Worm (Caenorhabditis elegans): ENCODE results near the gene F25B5.6.
A peak's percentile ranks its signal among the peaks of the same experiment; 100 is the strongest.

The F25B5.6 gene

DNA sequence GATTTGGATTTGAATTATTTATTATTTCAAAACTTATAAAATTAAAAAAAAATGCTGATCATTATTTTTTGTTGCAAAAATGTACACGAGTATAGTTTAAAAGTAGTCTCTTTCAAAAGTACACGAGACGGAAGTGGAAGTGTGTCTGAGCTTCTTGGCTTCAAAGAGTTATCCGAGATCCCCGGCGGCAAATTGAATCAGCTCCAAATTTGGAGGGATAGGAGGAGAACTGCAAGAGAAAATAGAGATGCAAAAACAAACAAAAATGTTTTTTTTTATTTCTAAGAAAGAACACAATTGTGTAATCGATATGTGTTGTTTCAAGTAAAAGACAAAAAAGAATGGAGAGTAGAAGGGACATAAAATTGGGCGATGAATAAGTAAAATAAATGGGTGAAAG lies 46.0 kb downstream of the F25B5.6 start:
- TF ChIP-seq snu-23 (GFP tag; optimal IDR thresholded peaks at IDR 0.05): no peak
- TF ChIP-seq alr-1 (tag; optimal IDR thresholded peaks at IDR 0.05; ENCODE audit: borderline replicate concordance): no peak
- peak; percentile 54 for TF ChIP-seq lin-14 (GFP tag; optimal IDR thresholded peaks at IDR 0.05)
- TF ChIP-seq zag-1 (tag; optimal IDR thresholded peaks at IDR 0.05): no peak
- no peak for TF ChIP-seq nhr-47 (tag; optimal IDR thresholded peaks at IDR 0.05)
- no peak for TF ChIP-seq blmp-1 (tag; optimal IDR thresholded peaks at IDR 0.05)

DNA sequence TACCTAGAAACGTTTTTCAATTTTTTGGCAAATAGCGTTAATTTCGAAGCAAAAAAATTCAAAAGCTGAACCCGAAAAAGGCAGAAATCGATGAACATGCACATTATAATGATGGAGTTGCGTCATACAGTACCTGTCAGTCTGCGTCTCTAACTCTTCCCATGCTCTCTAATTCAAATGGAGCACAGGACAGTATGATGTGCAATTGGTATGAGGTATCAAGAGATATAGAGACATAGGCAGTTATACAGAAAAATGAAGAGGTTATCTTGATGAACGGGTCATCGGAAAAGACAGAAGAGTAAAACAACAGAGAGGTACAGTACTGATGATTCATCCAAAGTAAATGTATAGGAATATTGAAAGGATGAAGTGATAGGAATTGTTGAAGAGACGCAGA lies 47.8 kb downstream of the F25B5.6 start:
- TF ChIP-seq nhr-237 (tag; optimal IDR thresholded peaks at IDR 0.05): no peak
- TF ChIP-seq ceh-82 (tag; optimal IDR thresholded peaks at IDR 0.05): no peak
- TF ChIP-seq efl-1 (optimal IDR thresholded peaks at IDR 0.05): no peak
- TF ChIP-seq efl-1 (GFP tag; optimal IDR thresholded peaks at IDR 0.05 in 1 of 2): peak in 1 of 2 experiments; percentile 87

DNA sequence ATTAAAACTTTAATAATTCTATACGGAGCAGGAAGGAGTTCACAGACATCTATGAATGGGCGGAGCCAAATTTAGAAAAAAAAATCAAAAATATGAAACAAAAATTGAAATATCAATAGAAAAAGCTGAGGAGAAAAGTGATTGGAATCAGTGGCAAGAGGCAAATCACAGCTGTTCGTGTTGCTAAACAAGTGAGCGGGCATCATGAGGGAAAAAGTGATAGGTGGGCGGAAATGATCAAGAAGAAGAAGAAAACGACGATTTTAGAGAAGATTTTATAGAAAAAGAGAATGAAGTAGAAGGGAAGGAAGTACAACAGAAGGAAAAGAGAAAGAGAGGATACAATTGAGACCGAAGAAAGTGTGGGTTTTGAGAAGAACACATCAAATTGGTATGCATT lies 49.9 kb downstream of the F25B5.6 start:
- peak; percentile 37 for TF ChIP-seq rnt-1 (tag; optimal IDR thresholded peaks at IDR 0.05)
- TF ChIP-seq sptf-1 (tag; optimal IDR thresholded peaks at IDR 0.05): no peak
- TF ChIP-seq ceh-88 (GFP tag; IDR thresholded peaks at IDR 0.05): no peak
- TF ChIP-seq C04F5.9 (tag; optimal IDR thresholded peaks at IDR 0.05): no peak
- TF ChIP-seq hlh-4 (tag; optimal IDR thresholded peaks at IDR 0.05): no peak
- TF ChIP-seq lin-14 (GFP tag; optimal IDR thresholded peaks at IDR 0.05): peak; percentile 74
- TF ChIP-seq nhr-47 (tag; optimal IDR thresholded peaks at IDR 0.05): no peak
- no peak for TF ChIP-seq ceh-8 (GFP tag; optimal IDR thresholded peaks at IDR 0.05)
- no peak for TF ChIP-seq lin-13 (GFP tag; optimal IDR thresholded peaks at IDR 0.05)
- TF ChIP-seq lsy-2 (tag; optimal IDR thresholded peaks at IDR 0.05): peak in 1 of 2 experiments; percentile 7
- no peak for TF ChIP-seq skn-1 (tag; optimal IDR thresholded peaks at IDR 0.05)
- TF ChIP-seq nhr-28 (tag; optimal IDR thresholded peaks at IDR 0.05): no peak
- peak; percentile 30 for TF ChIP-seq nhr-71 (tag; optimal IDR thresholded peaks at IDR 0.05)
- TF ChIP-seq tlp-1 (tag; optimal IDR thresholded peaks at IDR 0.05): no peak
- no peak for TF ChIP-seq lir-3 (tag; optimal IDR thresholded peaks at IDR 0.05; ENCODE audit: poor library complexity)
- TF ChIP-seq C16A3.4 (tag; optimal IDR thresholded peaks at IDR 0.05): no peak
- TF ChIP-seq nhr-77 (tag; optimal IDR thresholded peaks at IDR 0.05): no peak
- no peak for TF ChIP-seq fkh-8 (tag; optimal IDR thresholded peaks at IDR 0.05)
- peak; percentile 64 for TF ChIP-seq blmp-1 (tag; optimal IDR thresholded peaks at IDR 0.05)
- TF ChIP-seq unc-130 (tag; optimal IDR thresholded peaks at IDR 0.05): peak; percentile 27
- no peak for TF ChIP-seq Y116A8C.19 (tag; optimal IDR thresholded peaks at IDR 0.05; ENCODE audit: borderline replicate concordance)
- no peak for TF ChIP-seq unc-62 (GFP tag; optimal IDR thresholded peaks at IDR 0.05)
- TF ChIP-seq egl-27 (tag; optimal IDR thresholded peaks at IDR 0.05): no peak
- TF ChIP-seq elt-2 (tag; optimal IDR thresholded peaks at IDR 0.05): no peak
- TF ChIP-seq pag-3 (tag; optimal IDR thresholded peaks at IDR 0.05; ENCODE audit: borderline replicate concordance, insufficient read depth): no peak
- no peak for TF ChIP-seq jun-1 (tag; optimal IDR thresholded peaks at IDR 0.05)
- no peak for TF ChIP-seq dpl-1 (GFP tag; optimal IDR thresholded peaks at IDR 0.05)
- TF ChIP-seq lin-35 (GFP tag; optimal IDR thresholded peaks at IDR 0.05): no peak
- TF ChIP-seq alr-1 (tag; optimal IDR thresholded peaks at IDR 0.05; ENCODE audit: borderline replicate concordance): no peak
- TF ChIP-seq ztf-4 (tag; optimal IDR thresholded peaks at IDR 0.05): no peak
- peak; percentile 18 for TF ChIP-seq snu-23 (GFP tag; optimal IDR thresholded peaks at IDR 0.05)
- peak in 1 of 2 experiments; percentile 2 for TF ChIP-seq efl-1 (optimal IDR thresholded peaks at IDR 0.05)
- TF ChIP-seq efl-1 (GFP tag; optimal IDR thresholded peaks at IDR 0.05 in 1 of 2): no peak
- no peak for TF ChIP-seq ceh-63 (GFP tag; optimal IDR thresholded peaks at IDR 0.05)
- no peak for TF ChIP-seq tbx-2 (tag; optimal IDR thresholded peaks at IDR 0.05)
- TF ChIP-seq fos-1 (tag; optimal IDR thresholded peaks at IDR 0.05): no peak
- TF ChIP-seq nhr-237 (tag; optimal IDR thresholded peaks at IDR 0.05): no peak
- no peak for TF ChIP-seq C34B4.2 (tag; optimal IDR thresholded peaks at IDR 0.05)
- TF ChIP-seq ama-1 (optimal IDR thresholded peaks at IDR 0.05): no peak
- TF ChIP-seq ces-1 (GFP tag; optimal IDR thresholded peaks at IDR 0.05): no peak
- no peak for TF ChIP-seq lin-39 (tag; optimal IDR thresholded peaks at IDR 0.05)
